Fruit fly (Drosophila melanogaster): ENCODE measurements around the gene ctp.
A peak's percentile ranks its signal among the peaks of the same experiment; 100 is the strongest.

dm6 chrX:4686150-4686549 is 1.4 kb upstream of the ctp start:
- TF ChIP-seq CG33017 (tag; optimal IDR thresholded peaks at IDR 0.05) (no peak), cic (GFP tag; optimal IDR thresholded peaks at IDR 0.05) (peak; percentile 61), CG14711 (tag; optimal IDR thresholded peaks at IDR 0.05) (no peak), CG7045 (GFP tag; optimal IDR thresholded peaks at IDR 0.05) (peak; percentile 43)

Data from whole organism, adult.